Fruit fly (Drosophila melanogaster) whole organism, pupa: ENCODE measurements around the gene CG5561.

ENCODE experiments used
- CG10348 ChIP-seq: fragments of 200-800 bp; sonication (Bioruptor generic); IDR thresholded peaks from 2 replicates; pipeline ENCODE4 v1.3.6; 2022; ENCODE audit warnings: missing biosample characterization, missing genetic modification characterization
- CG12605 ChIP-seq: fragments of 200-800 bp; sonication (Bioruptor generic); IDR thresholded peaks from 2 replicates; pipeline ENCODE4 v1.3.6; 2022; ENCODE audit warnings: missing biosample characterization, missing genetic modification characterization
- CG14655 ChIP-seq: fragments of 200-800 bp; sonication (Bioruptor generic); optimal IDR thresholded peaks from 3 replicates; lab custom pipeline; 2017; ENCODE audit warnings: mild to moderate bottlenecking, missing biosample characterization, missing genetic modification reagents, missing genetic modification characterization
- CG17806 ChIP-seq: fragments of 200-800 bp; sonication (Bioruptor generic); optimal IDR thresholded peaks from 2 replicates; lab custom pipeline; 2018; ENCODE audit warnings: missing biosample characterization, mild to moderate bottlenecking, missing genetic modification characterization, moderate library complexity
- CG8301 ChIP-seq: fragments of 200-800 bp; sonication (Bioruptor generic); optimal IDR thresholded peaks from 2 replicates; lab custom pipeline; 2018; ENCODE audit warnings: missing biosample characterization, mild to moderate bottlenecking, missing genetic modification characterization
- CG9948 ChIP-seq: fragments of 200-800 bp; sonication (Bioruptor generic); optimal IDR thresholded peaks from 2 replicates; lab custom pipeline; 2018; ENCODE audit warnings: missing biosample characterization, mild to moderate bottlenecking, missing genetic modification characterization, moderate library complexity
- Pif1A ChIP-seq: fragments of 200-800 bp; sonication (Bioruptor generic); optimal IDR thresholded peaks from 3 replicates; lab custom pipeline; 2016; ENCODE audit warnings: missing biosample characterization, missing genetic modification characterization
- gl ChIP-seq: fragments of 200-800 bp; sonication (Bioruptor generic); optimal IDR thresholded peaks from 2 replicates; lab custom pipeline; 2018; ENCODE audit warnings: missing biosample characterization, mild to moderate bottlenecking, missing genetic modification characterization

DNA sequence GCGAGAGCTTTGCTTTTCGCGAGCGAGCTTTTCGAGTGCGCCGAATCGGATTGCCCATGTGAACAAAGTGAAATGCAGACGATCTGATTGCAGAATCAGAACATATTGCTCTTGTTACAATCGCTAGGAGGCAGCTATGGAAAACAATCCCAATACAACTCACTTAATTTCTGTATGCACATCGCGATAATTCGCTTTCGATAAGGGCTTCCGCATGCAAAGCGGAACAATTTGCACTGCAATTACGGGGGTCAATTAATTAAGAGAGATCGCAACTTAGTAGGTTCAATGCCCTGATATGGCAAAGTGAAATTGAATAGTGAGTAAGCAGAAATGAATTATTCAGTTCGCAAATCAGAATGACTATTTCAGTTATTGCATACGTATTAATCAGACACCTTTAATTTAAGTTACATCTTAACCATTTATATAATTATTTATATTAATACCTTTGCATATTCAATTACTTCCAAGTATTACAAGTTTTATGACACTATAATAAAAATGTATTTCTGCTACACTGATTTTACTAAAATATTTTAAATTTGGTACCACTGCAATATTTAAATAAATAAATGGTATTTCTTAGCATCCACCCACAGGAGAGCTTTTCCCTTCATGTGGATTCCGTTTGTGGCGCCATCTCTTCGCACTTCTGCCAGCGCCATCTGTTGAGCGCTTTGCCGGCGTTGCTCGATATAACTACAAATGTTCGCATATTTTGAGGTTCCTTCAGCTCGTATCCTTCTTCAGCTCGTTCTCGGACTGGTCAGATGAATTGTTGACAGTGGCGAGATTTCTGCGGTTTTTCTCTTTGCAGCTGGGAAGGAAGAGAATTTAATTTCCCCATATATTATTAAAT lies 8.1 kb upstream of the CG5561 start, which contains the start of gene NLaz:
- TF ChIP-seq CG9948 (tag; lab: Kevin White, UChicago) (no peak), CG12605 (GFP tag; lab: Robert Waterston, UW) (no peak), CG14655 (GFP tag; lab: Kevin White, UChicago) (no peak), CG8301 (tag; lab: Kevin White, UChicago) (no peak), gl (tag; lab: Kevin White, UChicago) (no peak), Pif1A (GFP tag; lab: Kevin White, UChicago) (no peak), CG10348 (GFP tag; lab: Robert Waterston, UW) (no peak), CG17806 (tag; lab: Kevin White, UChicago) (no peak)
